Fruit fly (Drosophila melanogaster) whole organism, embryonic: ENCODE data around the gene tst.

ENCODE experiments used
- CG11696 ChIP-seq: fragments of 200-800 bp; sonication (Bioruptor generic); IDR thresholded peaks from 2 replicates; pipeline ENCODE4 v1.3.6; 2022; ENCODE audit warnings: missing biosample characterization, missing genetic modification characterization
- CG12104 ChIP-seq: fragments of 200-800 bp; sonication (Bioruptor generic); optimal IDR thresholded peaks from 3 replicates; lab custom pipeline; 2016; ENCODE audit warnings: missing biosample characterization, missing genetic modification characterization
- CG15011 ChIP-seq: fragments of 200-800 bp; sonication (Bioruptor generic); optimal IDR thresholded peaks from 3 replicates; lab custom pipeline; 2018; ENCODE audit warnings: missing biosample characterization, mild to moderate bottlenecking, missing genetic modification characterization
- CG16779 ChIP-seq: fragments of 200-800 bp; sonication (Bioruptor generic); IDR thresholded peaks from 2 replicates; pipeline ENCODE4 v1.3.6; 2022; ENCODE audit warnings: missing biosample characterization, missing genetic modification characterization
- CG17328 ChIP-seq: fragments of 200-800 bp; sonication (Bioruptor generic); IDR thresholded peaks from 2 replicates; pipeline ENCODE4 v1.3.6; 2022; ENCODE audit warnings: missing biosample characterization, missing genetic modification characterization
- CG17568 ChIP-seq: fragments of 200-800 bp; sonication (Bioruptor generic); optimal IDR thresholded peaks from 2 replicates; lab custom pipeline; 2018; ENCODE audit warnings: missing biosample characterization, mild to moderate bottlenecking, missing genetic modification characterization, moderate library complexity
- CG18619 ChIP-seq: fragments of 200-800 bp; sonication (Bioruptor generic); optimal IDR thresholded peaks from 3 replicates; lab custom pipeline; 2017; ENCODE audit warnings: missing biosample characterization, mild to moderate bottlenecking, missing genetic modification characterization
- CG2116 ChIP-seq: fragments of 200-800 bp; sonication (Bioruptor generic); optimal IDR thresholded peaks from 3 replicates; lab custom pipeline; 2018; ENCODE audit warnings: missing biosample characterization, mild to moderate bottlenecking, missing genetic modification characterization
- CG2202 ChIP-seq: fragments of 200-800 bp; sonication (Bioruptor generic); optimal IDR thresholded peaks from 2 replicates; lab custom pipeline; 2018; ENCODE audit warnings: missing biosample characterization, mild to moderate bottlenecking, missing genetic modification characterization
- CG3838 ChIP-seq: fragments of 200-800 bp; sonication (Bioruptor generic); optimal IDR thresholded peaks from 3 replicates; lab custom pipeline; 2016; ENCODE audit warnings: missing biosample characterization, missing genetic modification characterization
- CG3995 ChIP-seq: fragments of 200-800 bp; sonication (Bioruptor generic); optimal IDR thresholded peaks from 3 replicates; lab custom pipeline; 2016; ENCODE audit warnings: missing biosample characterization, missing genetic modification characterization
- CG4328 ChIP-seq: fragments of 200-800 bp; sonication (Bioruptor generic); optimal IDR thresholded peaks from 3 replicates; lab custom pipeline; 2017; ENCODE audit warnings: missing biosample characterization, missing genetic modification reagents, missing genetic modification characterization
- CG4617 ChIP-seq: fragments of 200-800 bp; sonication (Bioruptor generic); optimal IDR thresholded peaks from 3 replicates; lab custom pipeline; 2016; ENCODE audit warnings: missing biosample characterization, missing genetic modification characterization, borderline replicate concordance
- CG5953 ChIP-seq: fragments of 200-800 bp; sonication (Bioruptor generic); IDR thresholded peaks from 2 replicates; pipeline ENCODE4 v1.3.6; 2022; ENCODE audit warnings: missing biosample characterization, missing genetic modification characterization
- CG6683 ChIP-seq: fragments of 200-800 bp; sonication (Bioruptor generic); optimal IDR thresholded peaks from 2 replicates; lab custom pipeline; 2017; ENCODE audit warnings: missing biosample characterization, mild to moderate bottlenecking, missing genetic modification characterization, missing genetic modification reagents
- CG6813 ChIP-seq: fragments of 200-800 bp; sonication (Bioruptor generic); optimal IDR thresholded peaks from 2 replicates; lab custom pipeline; 2017; ENCODE audit warnings: missing biosample characterization, missing genetic modification characterization, mild to moderate bottlenecking, moderate library complexity, missing genetic modification reagents
- CG7372 ChIP-seq: fragments of 200-800 bp; sonication (Bioruptor generic); IDR thresholded peaks from 2 replicates; pipeline ENCODE4 v1.3.6; 2022; ENCODE audit warnings: missing biosample characterization, missing genetic modification characterization
- CG8290 ChIP-seq, 3 experiments: fragments of 200-800 bp; sonication (Bioruptor generic); optimal IDR thresholded peaks; 2 replicates each; lab custom pipeline; 2016 to 2019; ENCODE audit warnings: missing biosample characterization in 3 of 3, missing genetic modification characterization in 3 of 3, mild to moderate bottlenecking in 2 of 3, moderate library complexity in 1 of 3
- CoRest ChIP-seq: fragments of 200-800 bp; sonication (Bioruptor generic); optimal IDR thresholded peaks from 3 replicates; lab custom pipeline; 2018; ENCODE audit warnings: missing biosample characterization, mild to moderate bottlenecking, missing genetic modification characterization, moderate library complexity
- D ChIP-seq, 2 experiments: fragments of 200-800 bp in 1 of 2; fragments of >200 bp in 1 of 2; sonication (Bioruptor generic) in 1 of 2; optimal IDR thresholded peaks; 2 replicates in 1 of 2; 3 replicates in 1 of 2; lab custom pipeline; 2017; ENCODE audit warnings: mild to moderate bottlenecking in 1 of 2, missing biosample characterization in 1 of 2, missing genetic modification characterization in 1 of 2, missing genetic modification reagents in 1 of 2
- Deaf1 ChIP-seq: fragments of 200-800 bp; optimal IDR thresholded peaks from 3 replicates; lab custom pipeline; 2019; ENCODE audit warnings: missing biosample characterization, mild to moderate bottlenecking, missing genetic modification characterization, moderate library complexity
- E2f1 ChIP-seq: fragments of 200-800 bp; sonication (Bioruptor generic); IDR thresholded peaks from 2 replicates; pipeline ENCODE4 v1.3.6; 2022; ENCODE audit warnings: missing biosample characterization, missing genetic modification characterization
- Gsc ChIP-seq: fragments of 200-800 bp; sonication (Bioruptor generic); IDR thresholded peaks from 2 replicates; pipeline ENCODE4 v1.3.6; 2022; ENCODE audit warnings: missing biosample characterization, missing genetic modification characterization
- HHEX ChIP-seq: fragments of 200-800 bp; sonication (Bioruptor generic); optimal IDR thresholded peaks from 3 replicates; lab custom pipeline; 2017; ENCODE audit warnings: missing biosample characterization, mild to moderate bottlenecking, missing genetic modification characterization, missing genetic modification reagents
- HLH54F ChIP-seq: fragments of 200-800 bp; sonication (Bioruptor generic); optimal IDR thresholded peaks from 3 replicates; lab custom pipeline; 2016; ENCODE audit warnings: missing biosample characterization, missing genetic modification characterization
- Hr3 ChIP-seq: fragments of 200-800 bp; sonication (Bioruptor generic); optimal IDR thresholded peaks from 3 replicates; lab custom pipeline; 2016; ENCODE audit warnings: missing biosample characterization, missing genetic modification characterization
- Hsf ChIP-seq: fragments of 200-800 bp; sonication (Bioruptor generic); optimal IDR thresholded peaks from 3 replicates; lab custom pipeline; 2016; ENCODE audit warnings: missing biosample characterization, missing genetic modification characterization
- Lhr ChIP-seq: fragments of 200-800 bp; sonication (Bioruptor generic); optimal IDR thresholded peaks from 3 replicates; lab custom pipeline; 2017; ENCODE audit warnings: mild to moderate bottlenecking, missing biosample characterization, missing genetic modification reagents, missing genetic modification characterization
- NC2α ChIP-seq: fragments of 200-800 bp; sonication (Bioruptor generic); optimal IDR thresholded peaks from 2 replicates; lab custom pipeline; 2016; ENCODE audit warnings: missing biosample characterization, missing genetic modification characterization
- NC2β ChIP-seq: fragments of 200-800 bp; sonication (Bioruptor generic); optimal IDR thresholded peaks from 2 replicates; lab custom pipeline; 2016; ENCODE audit warnings: missing biosample characterization, missing genetic modification characterization
- Oli ChIP-seq: fragments of 200-800 bp; sonication (Bioruptor generic); optimal IDR thresholded peaks from 2 replicates; lab custom pipeline; 2018; ENCODE audit warnings: missing biosample characterization, mild to moderate bottlenecking, missing genetic modification characterization, moderate library complexity
- Six4 ChIP-seq: fragments of 200-800 bp; sonication (Bioruptor generic); optimal IDR thresholded peaks from 2 replicates; lab custom pipeline; 2016; ENCODE audit warnings: missing biosample characterization, missing genetic modification characterization
- Xbp1 ChIP-seq: fragments of 200-800 bp; sonication (Bioruptor generic); optimal IDR thresholded peaks from 3 replicates; lab custom pipeline; 2016; ENCODE audit warnings: missing biosample characterization, mild to moderate bottlenecking, missing genetic modification characterization
- amos ChIP-seq: fragments of 200-800 bp; sonication (Bioruptor generic); IDR thresholded peaks from 2 replicates; pipeline ENCODE4 v1.3.6; 2022; ENCODE audit warnings: missing biosample characterization, missing genetic modification characterization; ENCODE audit not compliant: partially characterized antibody
- ci ChIP-seq: fragments of 200-800 bp; sonication (Bioruptor generic); IDR thresholded peaks from 3 replicates; pipeline ENCODE4 v1.3.6; 2022; ENCODE audit warnings: missing biosample characterization, missing genetic modification characterization
- dysf ChIP-seq: fragments of 200-800 bp; sonication (Bioruptor generic); IDR thresholded peaks from 3 replicates; pipeline ENCODE4 v1.3.6; 2022; ENCODE audit warnings: missing biosample characterization, missing genetic modification characterization
- fd64A ChIP-seq: fragments of 200-800 bp; sonication (Bioruptor generic); optimal IDR thresholded peaks from 3 replicates; lab custom pipeline; 2018; ENCODE audit warnings: missing biosample characterization, mild to moderate bottlenecking, missing genetic modification characterization
- gro ChIP-seq: fragments of 200-800 bp; sonication (Bioruptor generic); optimal IDR thresholded peaks from 2 replicates; lab custom pipeline; 2016; ENCODE audit warnings: missing biosample characterization, missing genetic modification characterization
- odd ChIP-seq: fragments of 200-800 bp; sonication (Bioruptor generic); optimal IDR thresholded peaks from 2 replicates; lab custom pipeline; 2017; ENCODE audit warnings: missing biosample characterization, mild to moderate bottlenecking, missing genetic modification characterization
- onecut ChIP-seq: fragments of 200-800 bp; sonication (Bioruptor generic); IDR thresholded peaks from 2 replicates; pipeline ENCODE4 v1.3.6; 2022; ENCODE audit warnings: missing biosample characterization, missing genetic modification characterization
- phol ChIP-seq: fragments of 200-800 bp; sonication (Bioruptor generic); optimal IDR thresholded peaks from 3 replicates; lab custom pipeline; 2018; ENCODE audit warnings: missing biosample characterization, mild to moderate bottlenecking, missing genetic modification characterization, moderate library complexity
- pnt ChIP-seq: fragments of 200-800 bp; sonication (Bioruptor generic); optimal IDR thresholded peaks from 3 replicates; lab custom pipeline; 2016; ENCODE audit warnings: missing biosample characterization, missing genetic modification characterization
- psq ChIP-seq: fragments of 200-800 bp; sonication (Bioruptor generic); optimal IDR thresholded peaks from 2 replicates; lab custom pipeline; 2017; ENCODE audit warnings: missing biosample characterization, missing genetic modification characterization
- sc ChIP-seq, 3 experiments: fragments of >200 bp in 2 of 3; fragments of 200-800 bp in 1 of 3; sonication (Bioruptor generic) in 1 of 3; optimal IDR thresholded peaks; 2 replicates in 2 of 3; 3 replicates in 1 of 3; lab custom pipeline; 2017; ENCODE audit warnings: mild to moderate bottlenecking in 1 of 3, missing biosample characterization in 1 of 3, missing genetic modification characterization in 1 of 3, missing genetic modification reagents in 1 of 3
- sd ChIP-seq: fragments of 200-800 bp; sonication (Bioruptor generic); optimal IDR thresholded peaks from 3 replicates; lab custom pipeline; 2018; ENCODE audit warnings: missing biosample characterization, mild to moderate bottlenecking, missing genetic modification characterization, moderate library complexity
- seq ChIP-seq: fragments of 200-800 bp; sonication (Bioruptor generic); IDR thresholded peaks from 2 replicates; pipeline ENCODE4 v1.3.6; 2022; ENCODE audit warnings: missing biosample characterization, missing genetic modification characterization
- stc ChIP-seq: fragments of 200-800 bp; sonication (Bioruptor generic); IDR thresholded peaks from 2 replicates; pipeline ENCODE4 v1.3.6; 2022; ENCODE audit warnings: missing biosample characterization, missing genetic modification characterization
- tna ChIP-seq: fragments of 200-800 bp; sonication (Bioruptor generic); IDR thresholded peaks from 2 replicates; pipeline ENCODE4 v1.3.6; 2022; ENCODE audit warnings: missing biosample characterization, missing genetic modification characterization; ENCODE audit not compliant: partially characterized antibody
- wek ChIP-seq: fragments of 200-800 bp; sonication (Bioruptor generic); optimal IDR thresholded peaks from 3 replicates; lab custom pipeline; 2018; ENCODE audit warnings: missing biosample characterization, mild to moderate bottlenecking, missing genetic modification characterization, moderate library complexity

Gene tst

DNA sequence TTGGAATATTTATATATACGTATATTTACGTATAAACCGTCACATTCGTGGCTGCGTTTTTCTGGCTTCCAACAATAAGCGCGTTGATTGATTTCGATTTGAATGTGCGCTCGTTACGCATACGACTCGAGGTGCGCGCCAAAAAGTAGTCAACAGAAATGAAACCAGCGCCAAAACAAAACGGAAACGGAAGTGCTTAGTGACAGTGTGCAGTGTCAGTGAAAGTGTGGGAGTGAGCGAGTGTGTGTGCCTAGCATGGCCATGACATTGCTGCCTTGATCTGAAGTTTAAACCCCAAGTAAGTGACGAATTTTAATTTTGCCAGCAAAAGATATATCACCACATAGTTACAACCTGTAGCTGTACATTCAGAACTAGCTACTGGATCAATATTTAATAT lies 31.0 kb upstream of the tst start, which contains the start of gene CG34355 (continued):
- TF ChIP-seq CG2116 (GFP tag; lab: Kevin White, UChicago) (peak; percentile 37), CG3838 (GFP tag; lab: Kevin White, UChicago) (no peak), Six4 (GFP tag; lab: Kevin White, UChicago) (peak; percentile 2), CoRest (tag; lab: Kevin White, UChicago) (no peak), CG7372 (GFP tag; lab: Robert Waterston, UW) (peak; percentile 29; the same call in 1 of the 2 replicates), CG18619 (GFP tag; lab: Kevin White, UChicago) (peak; percentile 71), gro (no peak), onecut (GFP tag; lab: Robert Waterston, UW) (peak; percentile 52; the same call in 1 of the 2 replicates), HLH54F (GFP tag; lab: Kevin White, UChicago) (no peak), CG6683 (GFP tag; lab: Kevin White, UChicago) (no peak), fd64A (GFP tag; lab: Kevin White, UChicago) (peak; percentile 81), E2f1 (GFP tag; lab: Robert Waterston, UW) (no peak), pnt (GFP tag; lab: Kevin White, UChicago) (no peak), Gsc (GFP tag; lab: Robert Waterston, UW) (no peak), Hr3 (GFP tag; lab: Kevin White, UChicago) (no peak), CG12104 (GFP tag; lab: Kevin White, UChicago) (no peak), CG8290 (GFP tag; optimal IDR thresholded peaks at IDR 0.05; lab: Kevin White, UChicago) (no peak), CG8290 (tag; optimal IDR thresholded peaks at IDR 0.05; lab: Kevin White, UChicago) (peak in 1 of 2 experiments; percentile 45), odd (GFP tag; lab: Kevin White, UChicago) (peak; percentile 80), tna (no peak), Xbp1 (GFP tag; lab: Kevin White, UChicago) (peak; percentile 32), Oli (tag; lab: Kevin White, UChicago) (no peak), CG11696 (GFP tag; lab: Robert Waterston, UW) (peak; percentile 33; the same call in 1 of the 2 replicates), dysf (GFP tag; lab: Robert Waterston, UW) (peak; percentile 27; the same call in 1 of the 3 replicates), CG16779 (GFP tag; lab: Robert Waterston, UW) (no peak), ci (peak; percentile 94), CG17328 (GFP tag; lab: Robert Waterston, UW) (peak; percentile 70), CG17568 (GFP tag; lab: Kevin White, UChicago) (peak; percentile 84), stc (GFP tag; lab: Robert Waterston, UW) (peak; percentile 52; the same call in 1 of the 2 replicates), CG3995 (GFP tag; lab: Kevin White, UChicago) (no peak), seq (peak; percentile 36; the same call in 1 of the 2 replicates), wek (GFP tag; lab: Kevin White, UChicago) (peak; percentile 80), NC2α (no peak), CG5953 (GFP tag; lab: Robert Waterston, UW) (no peak), CG6813 (GFP tag; lab: Kevin White, UChicago) (peak; percentile 75), HHEX (GFP tag; lab: Kevin White, UChicago) (peak; percentile 46), amos (no peak), CG4617 (no peak), sc (optimal IDR thresholded peaks at IDR 0.05; lab: Kevin White, UChicago) (no peak), sc (GFP tag; optimal IDR thresholded peaks at IDR 0.05; lab: Kevin White, UChicago) (peak; percentile 36), Lhr (peak; percentile 19), Hsf (GFP tag; lab: Kevin White, UChicago) (peak; percentile 12), CG2202 (tag; lab: Kevin White, UChicago) (peak; percentile 66), D (optimal IDR thresholded peaks at IDR 0.05; lab: Kevin White, UChicago) (no peak), D (GFP tag; optimal IDR thresholded peaks at IDR 0.05; lab: Kevin White, UChicago) (peak; percentile 56), NC2β (GFP tag; lab: Kevin White, UChicago) (peak; percentile 7), CG15011 (peak; percentile 62), psq (GFP tag; lab: Kevin White, UChicago) (no peak), phol (tag; lab: Kevin White, UChicago) (no peak), sd (no peak), CG4328 (GFP tag; lab: Kevin White, UChicago) (peak; percentile 7), Deaf1 (no peak)
